Fruit fly (Drosophila melanogaster): ENCODE measurements around the gene CG14024.
A peak's percentile ranks its signal among the peaks of the same experiment; 100 is the strongest.

DNA sequence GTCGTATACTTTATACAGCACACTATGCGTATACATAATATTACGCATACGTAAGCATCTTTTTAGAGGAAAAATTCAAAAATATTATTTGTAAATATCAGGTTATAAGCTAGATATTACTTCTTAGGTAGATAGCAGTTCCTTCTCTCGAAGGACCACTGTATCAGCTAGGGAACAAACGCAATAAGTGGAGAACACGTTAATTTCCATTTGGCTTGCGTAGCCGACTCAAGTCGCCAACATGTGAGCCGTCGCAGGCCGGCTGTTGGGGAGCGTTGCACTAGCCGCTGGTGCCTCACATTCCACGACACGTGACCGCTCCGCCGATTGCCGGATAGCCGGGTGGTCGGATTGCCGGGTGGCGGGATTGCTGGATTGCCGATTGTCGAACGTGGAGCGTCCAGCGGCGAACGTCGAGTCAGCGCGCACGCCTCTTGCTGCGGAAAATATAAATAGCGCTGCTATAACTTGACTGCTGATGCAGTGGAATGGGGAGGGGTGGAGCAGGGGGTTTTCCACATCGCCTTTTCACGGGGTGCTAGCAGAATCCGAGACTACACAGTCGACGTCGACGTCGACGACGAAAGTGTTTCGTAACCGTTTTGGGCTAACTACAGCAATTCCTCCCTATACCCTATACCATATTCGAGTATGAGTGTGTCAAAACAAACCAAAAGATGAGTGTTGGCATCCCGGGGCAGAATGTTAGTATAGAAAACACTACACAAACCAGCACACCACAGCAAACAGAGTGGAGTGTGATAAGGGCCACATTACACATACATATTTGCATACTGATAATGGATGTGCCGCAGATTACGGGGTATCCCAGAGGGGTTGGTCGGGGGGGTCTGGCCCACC is 11.4 kb downstream of the CG14024 start:
- TF ChIP-seq bab1 (GFP tag; optimal IDR thresholded peaks at IDR 0.05) (peak; percentile 51), cic (GFP tag; optimal IDR thresholded peaks at IDR 0.05) (peak; percentile 93), kay (GFP tag; ENCODE audit: borderline replicate concordance) (peak; percentile 95), toe (GFP tag; optimal IDR thresholded peaks at IDR 0.05) (peak; percentile 79), CG5204 (GFP tag; optimal IDR thresholded peaks at IDR 0.05) (peak; percentile 78), CG33017 (tag; optimal IDR thresholded peaks at IDR 0.05) (peak; percentile 60), CG14711 (tag; optimal IDR thresholded peaks at IDR 0.05) (peak; percentile 83), tj (GFP tag; optimal IDR thresholded peaks at IDR 0.05) (peak; percentile 100), pad (GFP tag; optimal IDR thresholded peaks at IDR 0.05) (peak; percentile 69), CG11617 (GFP tag; optimal IDR thresholded peaks at IDR 0.05) (peak; percentile 77)
